Fruit fly (Drosophila melanogaster): ENCODE results near the gene CG8997.

CG8997 gene

dm6 chr2L:13886326-13887073 is 41.4 kb upstream of the CG8997 start (continued):
- TF ChIP-seq CG8119 (GFP tag; IDR thresholded peaks at IDR 0.05), result no peak
- TF ChIP-seq CG31627 (GFP tag; optimal IDR thresholded peaks at IDR 0.05), result no peak
- no peak for TF ChIP-seq cyc (GFP tag; optimal IDR thresholded peaks at IDR 0.05)
- no peak for TF ChIP-seq Ets21C (GFP tag; optimal IDR thresholded peaks at IDR 0.05)
- no peak for TF ChIP-seq CG6792 (GFP tag; optimal IDR thresholded peaks at IDR 0.05)
- no peak for TF ChIP-seq Hr4 (GFP tag; optimal IDR thresholded peaks at IDR 0.05)
- no peak for TF ChIP-seq CG6276 (GFP tag; optimal IDR thresholded peaks at IDR 0.05)
- no peak for TF ChIP-seq CG11294 (GFP tag; IDR thresholded peaks at IDR 0.05)
- no peak for TF ChIP-seq OdsH (GFP tag; optimal IDR thresholded peaks at IDR 0.05)
- no peak for TF ChIP-seq Lpt (GFP tag; optimal IDR thresholded peaks at IDR 0.05)
- TF ChIP-seq Sox14 (GFP tag; optimal IDR thresholded peaks at IDR 0.05), result no peak

- TF ChIP-seq cyc (GFP tag; optimal IDR thresholded peaks at IDR 0.05) (peak; percentile 45), fd85E (GFP tag; optimal IDR thresholded peaks at IDR 0.05) (no peak), CG11902 (GFP tag; optimal IDR thresholded peaks at IDR 0.05) (no peak), CG11762 (GFP tag; optimal IDR thresholded peaks at IDR 0.05; ENCODE audit: insufficient read depth) (no peak), Met (GFP tag; optimal IDR thresholded peaks at IDR 0.05) (peak; percentile 58), fkh (GFP tag; optimal IDR thresholded peaks at IDR 0.05) (no peak), CG34406 (GFP tag; optimal IDR thresholded peaks at IDR 0.05) (peak; percentile 33), eg (GFP tag; IDR thresholded peaks at IDR 0.05) (no peak), Eip75B (GFP tag; optimal IDR thresholded peaks at IDR 0.05) (no peak), vri (GFP tag; optimal IDR thresholded peaks at IDR 0.05) (no peak), CG8319 (GFP tag; optimal IDR thresholded peaks at IDR 0.05) (peak; percentile 13), CG4318 (GFP tag; optimal IDR thresholded peaks at IDR 0.05) (no peak), dsx (GFP tag; optimal IDR thresholded peaks at IDR 0.05; ENCODE audit: poor library complexity, severe bottlenecking) (no peak), CG32006 (GFP tag; optimal IDR thresholded peaks at IDR 0.05) (peak; percentile 12), Eip93F (GFP tag; optimal IDR thresholded peaks at IDR 0.05) (no peak), CG8119 (GFP tag; IDR thresholded peaks at IDR 0.05) (no peak), spab (GFP tag; optimal IDR thresholded peaks at IDR 0.05) (peak; percentile 30), CG15336 (GFP tag; IDR thresholded peaks at IDR 0.05) (0 out of 2 replicates have a peak, but pooled peaks have one; percentile 7), CG6163 (GFP tag; IDR thresholded peaks at IDR 0.05) (0 out of 3 replicates have a peak, but pooled peaks have one; percentile 6), CG6276 (GFP tag; optimal IDR thresholded peaks at IDR 0.05) (peak; percentile 10), CG10631 (GFP tag; optimal IDR thresholded peaks at IDR 0.05) (no peak), CG3032 (tag; optimal IDR thresholded peaks at IDR 0.05) (peak; percentile 43), Smox (GFP tag; optimal IDR thresholded peaks at IDR 0.05) (peak; percentile 31), Hr4 (GFP tag; optimal IDR thresholded peaks at IDR 0.05) (no peak), CG6854 (GFP tag; optimal IDR thresholded peaks at IDR 0.05) (no peak), Ets96B (tag; optimal IDR thresholded peaks at IDR 0.05) (peak; percentile 15), Lpt (GFP tag; optimal IDR thresholded peaks at IDR 0.05) (no peak), fd59A (GFP tag; optimal IDR thresholded peaks at IDR 0.05) (peak; percentile 37), pdm3 (GFP tag; optimal IDR thresholded peaks at IDR 0.05) (peak; percentile 2), CG31627 (GFP tag; optimal IDR thresholded peaks at IDR 0.05) (peak; percentile 37), Blimp-1 (GFP tag; optimal IDR thresholded peaks at IDR 0.05) (peak; percentile 34), CG10669 (GFP tag; optimal IDR thresholded peaks at IDR 0.05) (peak; percentile 29), lz (GFP tag; optimal IDR thresholded peaks at IDR 0.05) (peak; percentile 35), OdsH (GFP tag; optimal IDR thresholded peaks at IDR 0.05) (peak; percentile 35), CG8632 (GFP tag; optimal IDR thresholded peaks at IDR 0.05) (peak; percentile 15), Hr38 (GFP tag; optimal IDR thresholded peaks at IDR 0.05) (no peak), ss (GFP tag; optimal IDR thresholded peaks at IDR 0.05) (peak; percentile 1 to 57), salr (GFP tag; optimal IDR thresholded peaks at IDR 0.05) (peak in 1 of 2 experiments; percentile 5), CG11294 (GFP tag; IDR thresholded peaks at IDR 0.05) (no peak), CG1621 (tag; optimal IDR thresholded peaks at IDR 0.05) (no peak), Sox14 (GFP tag; optimal IDR thresholded peaks at IDR 0.05) (no peak), Eip78C (GFP tag) (peak; percentile 90), acj6 (GFP tag; optimal IDR thresholded peaks at IDR 0.05) (no peak), Sox15 (GFP tag; optimal IDR thresholded peaks at IDR 0.05) (no peak)
Measured at dm6 chr2L:13884678-13885303, 39.7 kb upstream of the CG8997 start.

Measured in whole organism, prepupa.